Worm (Caenorhabditis elegans) whole organism, L4 larva: ENCODE results near the gene Y38F2AR.12.
A peak's percentile ranks its signal among the peaks of the same experiment; 100 is the strongest.

Experiments
- D1046.2 ChIP-seq: fragments of 200-800 bp; sonication (Bioruptor generic); IDR thresholded peaks from 2 replicates; pipeline ENCODE4 v1.3.6; 2022; ENCODE audit warnings: missing genetic modification characterization, missing compliant biosample characterization
- R02D3.7 ChIP-seq: fragments of 150-350 bp; sonication (generic microtip); optimal IDR thresholded peaks from 3 replicates; lab custom pipeline; 2014; ENCODE audit warnings: missing biosample characterization, missing genetic modification characterization
- Y105C5A.15 ChIP-seq: fragments of 200-800 bp; sonication (Bioruptor generic); IDR thresholded peaks from 2 replicates; pipeline ENCODE4 v1.3.6; 2022; ENCODE audit warnings: missing genetic modification characterization, missing compliant biosample characterization
- Y48G9A.11 ChIP-seq: fragments of 200-800 bp; sonication (Bioruptor generic); IDR thresholded peaks from 2 replicates; pipeline ENCODE4 v1.3.6; 2022; ENCODE audit warnings: missing genetic modification reagents, missing genetic modification characterization, missing compliant biosample characterization
- ZK337.2 ChIP-seq: fragments of 200-800 bp; sonication (Bioruptor generic); IDR thresholded peaks from 2 replicates; pipeline ENCODE4 v1.3.6; 2022; ENCODE audit warnings: missing genetic modification reagents, missing genetic modification characterization, missing compliant biosample characterization
- ZK546.5 ChIP-seq, 2 experiments: sonication (generic microtip); optimal IDR thresholded peaks; 2 replicates each; lab custom pipeline; 2017; ENCODE audit warnings: missing biosample characterization in 2 of 2, missing genetic modification characterization in 2 of 2
- aly-2 ChIP-seq: sonication (generic microtip); optimal IDR thresholded peaks from 2 replicates; lab custom pipeline; 2018; ENCODE audit warnings: missing biosample characterization, missing genetic modification characterization
- ama-1 ChIP-seq: fragments of 150-350 bp; optimal IDR thresholded peaks from 2 replicates; lab custom pipeline; 2014; ENCODE audit warnings: inconsistent platforms, mixed read lengths
- ceh-28 ChIP-seq: fragments of 150-350 bp; optimal IDR thresholded peaks from 2 replicates; lab custom pipeline; 2014; ENCODE audit warnings: missing biosample characterization, missing genetic modification reagents, missing genetic modification characterization
- ceh-44 ChIP-seq: fragments of 200-800 bp; sonication (Bioruptor generic); IDR thresholded peaks from 2 replicates; pipeline ENCODE4 v1.3.6; 2022; ENCODE audit warnings: missing genetic modification reagents, missing genetic modification characterization, missing compliant biosample characterization
- ceh-62 ChIP-seq: sonication (generic microtip); optimal IDR thresholded peaks from 2 replicates; lab custom pipeline; 2017; ENCODE audit warnings: missing biosample characterization, missing genetic modification characterization
- ceh-82 ChIP-seq: sonication (generic microtip); optimal IDR thresholded peaks from 2 replicates; lab custom pipeline; 2017; ENCODE audit warnings: missing biosample characterization, missing genetic modification characterization
- cey-2 ChIP-seq: sonication (generic microtip); optimal IDR thresholded peaks from 3 replicates; lab custom pipeline; 2017; ENCODE audit warnings: missing genetic modification characterization, mild to moderate bottlenecking, missing compliant biosample characterization, antibody characterized with exemption, borderline replicate concordance; ENCODE audit not compliant: insufficient read depth
- daf-12 ChIP-seq: fragments of 150-350 bp; optimal IDR thresholded peaks from 2 replicates; lab custom pipeline; 2014; ENCODE audit warnings: missing biosample characterization, missing genetic modification reagents, missing genetic modification characterization
- daf-16 ChIP-seq, 3 experiments: sonication (generic microtip); optimal IDR thresholded peaks; 2 replicates each; lab custom pipeline; 2016 to 2017; ENCODE audit warnings: missing genetic modification characterization in 3 of 3, missing genetic modification reagents in 3 of 3, mild to moderate bottlenecking in 2 of 3, missing compliant biosample characterization in 2 of 3, missing biosample characterization in 1 of 3, moderate library complexity in 1 of 3
- daf-19 ChIP-seq: fragments of 200-800 bp; sonication (Bioruptor generic); conservative IDR thresholded peaks from 2 replicates; pipeline ENCODE4 v1.3.6; 2022; ENCODE audit warnings: missing genetic modification characterization, missing compliant biosample characterization
- dmd-6 ChIP-seq: fragments of 200-800 bp; sonication (Bioruptor generic); IDR thresholded peaks from 2 replicates; pipeline ENCODE4 v1.3.6; 2022; ENCODE audit warnings: missing genetic modification reagents, missing genetic modification characterization, missing compliant biosample characterization
- dmd-8 ChIP-seq: fragments of 200-800 bp; sonication (Bioruptor generic); IDR thresholded peaks from 2 replicates; pipeline ENCODE4 v1.3.6; 2022; ENCODE audit warnings: missing genetic modification characterization, missing compliant biosample characterization
- dmd-9 ChIP-seq: fragments of 200-800 bp; sonication (Bioruptor generic); IDR thresholded peaks from 2 replicates; pipeline ENCODE4 v1.3.6; 2022; ENCODE audit warnings: missing genetic modification reagents, missing genetic modification characterization, missing compliant biosample characterization
- dpl-1 ChIP-seq: fragments of 150-350 bp; optimal IDR thresholded peaks from 2 replicates; lab custom pipeline; 2014; ENCODE audit warnings: missing biosample characterization, missing genetic modification reagents, missing genetic modification characterization
- duxl-1 ChIP-seq: sonication (generic microtip); optimal IDR thresholded peaks from 2 replicates; lab custom pipeline; 2016; ENCODE audit warnings: mild to moderate bottlenecking, missing genetic modification characterization, moderate library complexity, missing compliant biosample characterization; ENCODE audit not compliant: poor library complexity
- egl-43 ChIP-seq: fragments of 200-800 bp; sonication (Bioruptor generic); IDR thresholded peaks from 2 replicates; pipeline ENCODE4 v1.3.6; 2022; ENCODE audit warnings: missing genetic modification reagents, missing genetic modification characterization, missing compliant biosample characterization
- fos-1 ChIP-seq: fragments of 150-350 bp; optimal IDR thresholded peaks from 2 replicates; lab custom pipeline; 2014; ENCODE audit warnings: missing biosample characterization, missing genetic modification characterization
- hif-1 ChIP-seq, 2 experiments: sonication (generic microtip); optimal IDR thresholded peaks; 2 replicates each; lab custom pipeline; 2016 to 2017; ENCODE audit warnings: missing compliant biosample characterization in 2 of 2, missing genetic modification characterization in 2 of 2, missing genetic modification reagents in 2 of 2, missing genotype in 2 of 2, mild to moderate bottlenecking in 1 of 2
- lim-7 ChIP-seq: fragments of 200-800 bp; sonication (Bioruptor generic); IDR thresholded peaks from 2 replicates; pipeline ENCODE4 v1.3.6; 2022; ENCODE audit warnings: missing genetic modification characterization, missing compliant biosample characterization
- lin-15B ChIP-seq: fragments of 150-350 bp; sonication (generic microtip); optimal IDR thresholded peaks from 3 replicates; lab custom pipeline; 2014; ENCODE audit warnings: missing biosample characterization, missing genetic modification characterization
- lin-29 ChIP-seq: fragments of 200-800 bp; sonication (Bioruptor generic); IDR thresholded peaks from 2 replicates; pipeline ENCODE4 v1.3.6; 2022; ENCODE audit warnings: missing genetic modification reagents, missing genetic modification characterization, missing compliant biosample characterization
- lin-38 ChIP-seq: fragments of 200-800 bp; sonication (Bioruptor generic); IDR thresholded peaks from 2 replicates; pipeline ENCODE4 v1.3.6; 2022; ENCODE audit warnings: missing genetic modification reagents, missing genetic modification characterization, missing compliant biosample characterization
- lin-39 ChIP-seq: fragments of 150-350 bp; optimal IDR thresholded peaks from 2 replicates; lab custom pipeline; 2014; ENCODE audit warnings: missing biosample characterization, missing genetic modification reagents, missing genetic modification characterization
- madf-5 ChIP-seq, 2 experiments: fragments of 200-800 bp; sonication (Bioruptor generic); IDR thresholded peaks; 2 replicates each; pipeline ENCODE4 v1.3.6; 2022; ENCODE audit warnings: missing compliant biosample characterization in 2 of 2, missing genetic modification characterization in 2 of 2
- mdl-1 ChIP-seq, 2 experiments: fragments of 150-350 bp in 1 of 2; sonication (generic microtip) in 1 of 2; optimal IDR thresholded peaks; 2 replicates each; lab custom pipeline; 2014 to 2017; ENCODE audit warnings: missing biosample characterization in 2 of 2, missing genetic modification characterization in 2 of 2
- mep-1 ChIP-seq: fragments of 150-350 bp; sonication (generic microtip); optimal IDR thresholded peaks from 3 replicates; lab custom pipeline; 2014; ENCODE audit warnings: missing biosample characterization, missing genetic modification characterization
- mxl-2 ChIP-seq: fragments of 200-800 bp; sonication (Bioruptor generic); conservative IDR thresholded peaks from 2 replicates; pipeline ENCODE4 v1.3.6; 2022; ENCODE audit warnings: missing genetic modification reagents, missing genetic modification characterization, missing compliant biosample characterization
- mxl-3 ChIP-seq: fragments of 200-800 bp; sonication (Bioruptor generic); optimal IDR thresholded peaks from 2 replicates; lab custom pipeline; 2018; ENCODE audit warnings: mild to moderate bottlenecking, missing genetic modification characterization, missing compliant biosample characterization
- nhr-11 ChIP-seq: fragments of 150-350 bp; optimal IDR thresholded peaks from 2 replicates; lab custom pipeline; 2014; ENCODE audit warnings: missing biosample characterization, missing genetic modification characterization
- nhr-237 ChIP-seq: sonication (generic microtip); optimal IDR thresholded peaks from 2 replicates; lab custom pipeline; 2017; ENCODE audit warnings: missing biosample characterization, missing genetic modification characterization
- nhr-42 ChIP-seq: fragments of 200-800 bp; sonication (Bioruptor generic); IDR thresholded peaks from 2 replicates; pipeline ENCODE4 v1.3.6; 2022; ENCODE audit warnings: missing genetic modification characterization, missing compliant biosample characterization
- nhr-48 ChIP-seq: sonication (generic microtip); optimal IDR thresholded peaks from 2 replicates; lab custom pipeline; 2016; ENCODE audit warnings: mild to moderate bottlenecking, missing genetic modification characterization, missing compliant biosample characterization
- nhr-6 ChIP-seq: fragments of 150-350 bp; optimal IDR thresholded peaks from 2 replicates; lab custom pipeline; 2014; ENCODE audit warnings: missing biosample characterization, missing genetic modification characterization
- pha-4 ChIP-seq, 2 experiments: fragments of 150-350 bp in 1 of 2; fragments of 200-800 bp in 1 of 2; sonication (Bioruptor generic) in 1 of 2; IDR thresholded peaks in 1 of 2; optimal IDR thresholded peaks in 1 of 2; 2 replicates each; pipeline versions ENCODE4 v1.3.6 to Lab custom; 2014 to 2022; ENCODE audit warnings: missing genetic modification characterization in 2 of 2, missing genetic modification reagents in 2 of 2, missing biosample characterization in 1 of 2, missing compliant biosample characterization in 1 of 2
- php-3 ChIP-seq: fragments of 200-800 bp; sonication (Bioruptor generic); IDR thresholded peaks from 2 replicates; pipeline ENCODE4 v1.3.6; 2022; ENCODE audit warnings: missing genetic modification reagents, missing genetic modification characterization, missing compliant biosample characterization
- pqm-1 ChIP-seq: sonication (generic microtip); optimal IDR thresholded peaks from 2 replicates; lab custom pipeline; 2017; ENCODE audit warnings: missing biosample characterization, missing genetic modification characterization
- snpc-1.2 ChIP-seq: fragments of 200-800 bp; sonication (Bioruptor generic); IDR thresholded peaks from 2 replicates; pipeline ENCODE4 v1.3.6; 2022; ENCODE audit warnings: missing genetic modification reagents, missing genetic modification characterization, missing compliant biosample characterization
- snpc-4 ChIP-seq: fragments of 150-350 bp; optimal IDR thresholded peaks from 2 replicates; lab custom pipeline; 2014; ENCODE audit warnings: missing biosample characterization, missing genetic modification characterization
- spr-1 ChIP-seq: sonication (generic microtip); optimal IDR thresholded peaks from 2 replicates; lab custom pipeline; 2016; ENCODE audit warnings: mild to moderate bottlenecking, missing genetic modification characterization, missing compliant biosample characterization
- spr-3 ChIP-seq: fragments of 200-800 bp; sonication (Bioruptor generic); optimal IDR thresholded peaks from 2 replicates; lab custom pipeline; 2018; ENCODE audit warnings: mild to moderate bottlenecking, missing genetic modification characterization, missing compliant biosample characterization
- tra-1 ChIP-seq: fragments of 200-800 bp; sonication (Bioruptor generic); IDR thresholded peaks from 2 replicates; pipeline ENCODE4 v1.3.6; 2022; ENCODE audit warnings: missing genetic modification reagents, missing genetic modification characterization, missing compliant biosample characterization
- vab-7 ChIP-seq: fragments of 200-800 bp; sonication (Bioruptor generic); IDR thresholded peaks from 2 replicates; pipeline ENCODE4 v1.3.6; 2022; ENCODE audit warnings: missing genetic modification reagents, missing genetic modification characterization, missing compliant biosample characterization
- zfp-3 ChIP-seq: fragments of 200-800 bp; sonication (Bioruptor generic); conservative IDR thresholded peaks from 2 replicates; pipeline ENCODE4 v1.3.6; 2022; ENCODE audit warnings: missing genetic modification reagents, missing genetic modification characterization, missing compliant biosample characterization
- ztf-11 ChIP-seq: fragments of 150-350 bp; optimal IDR thresholded peaks from 2 replicates; lab custom pipeline; 2014; ENCODE audit warnings: missing biosample characterization, missing genetic modification characterization

Y38F2AR.12 gene

ce11 chrIV:2408437-2408836 lies 3.8 kb downstream of the Y38F2AR.12 start (continued):
- TF ChIP-seq ceh-28 (tag; lab: Kevin White, UChicago) (no peak), nhr-11 (tag; lab: Kevin White, UChicago) (peak; percentile 66), vab-7 (GFP tag; lab: Robert Waterston, UW) (peak; percentile 86), dmd-6 (GFP tag; lab: Robert Waterston, UW) (peak; percentile 81), pqm-1 (tag; lab: Kevin White, UChicago) (no peak), spr-1 (tag; lab: Kevin White, UChicago) (peak; percentile 79), tra-1 (GFP tag; lab: Robert Waterston, UW) (peak; percentile 81), ZK546.5 (tag; optimal IDR thresholded peaks at IDR 0.05; lab: Kevin White, UChicago) (peak in 1 of 2 experiments; percentile 4), spr-3 (GFP tag; lab: Kevin White, UChicago) (peak; percentile 89), R02D3.7 (no peak), snpc-1.2 (peak; percentile 86), nhr-6 (tag; lab: Kevin White, UChicago) (peak; percentile 75), lin-29 (GFP tag; lab: Robert Waterston, UW) (peak; percentile 60; the same call in 1 of the 2 replicates), dmd-8 (GFP tag; lab: Robert Waterston, UW) (peak; percentile 86; the same call in 1 of the 2 replicates), hif-1 (tag; optimal IDR thresholded peaks at IDR 0.05; lab: Kevin White, UChicago) (peak in 1 of 2 experiments; percentile 69), mdl-1 (tag; optimal IDR thresholded peaks at IDR 0.05; lab: Kevin White, UChicago) (peak in 1 of 2 experiments; percentile 29), mxl-2 (0 out of 2 replicates have a peak, but pooled peaks have one; percentile 29), cey-2 (no peak), lin-38 (peak; percentile 89), nhr-42 (GFP tag; lab: Robert Waterston, UW) (peak; percentile 79; the same call in 1 of the 2 replicates), nhr-48 (peak; percentile 74), lim-7 (GFP tag; lab: Robert Waterston, UW) (peak; percentile 79), madf-5 (GFP tag; IDR thresholded peaks at IDR 0.05; lab: Robert Waterston, UW) (peak in 1 of 2 experiments; percentile 86; a peak in 2 of 4 replicates), zfp-3 (GFP tag; lab: Robert Waterston, UW) (peak; percentile 79), D1046.2 (peak; percentile 81; the same call in 1 of the 2 replicates), mxl-3 (GFP tag; lab: Kevin White, UChicago) (peak; percentile 70), duxl-1 (tag; lab: Kevin White, UChicago) (peak; percentile 56), egl-43 (peak; percentile 95), dpl-1 (peak; percentile 52), ceh-62 (tag; lab: Kevin White, UChicago) (no peak), mep-1 (tag; lab: Kevin White, UChicago) (peak; percentile 93), pha-4 (GFP tag; IDR thresholded peaks at IDR 0.05; lab: Robert Waterston, UW) (peak; percentile 82), pha-4 (tag; optimal IDR thresholded peaks at IDR 0.05; lab: Kevin White, UChicago) (no peak), snpc-4 (no peak), ceh-44 (GFP tag; lab: Robert Waterston, UW) (peak; percentile 77), Y105C5A.15 (GFP tag; lab: Robert Waterston, UW) (peak; percentile 77), daf-12 (tag; lab: Kevin White, UChicago) (no peak), nhr-237 (tag; lab: Kevin White, UChicago) (no peak), aly-2 (tag; lab: Kevin White, UChicago) (no peak), daf-19 (GFP tag; lab: Robert Waterston, UW) (no peak), lin-15B (tag; lab: Kevin White, UChicago) (no peak), daf-16 (GFP tag; optimal IDR thresholded peaks at IDR 0.05; lab: Kevin White, UChicago) (peak; percentile 75 to 81), daf-16 (tag; optimal IDR thresholded peaks at IDR 0.05; lab: Kevin White, UChicago) (peak; percentile 69), ZK337.2 (GFP tag; lab: Robert Waterston, UW) (peak; percentile 71; the same call in 1 of the 2 replicates), lin-39 (tag; lab: Kevin White, UChicago) (no peak), php-3 (GFP tag; lab: Robert Waterston, UW) (peak; percentile 66; the same call in 1 of the 2 replicates), ama-1 (lab: Kevin White, UChicago) (peak; percentile 51), Y48G9A.11 (GFP tag; lab: Robert Waterston, UW) (peak; percentile 85), ztf-11 (no peak), fos-1 (tag; lab: Kevin White, UChicago) (no peak), ceh-82 (tag; lab: Kevin White, UChicago) (no peak), dmd-9 (peak; percentile 61; the same call in 1 of the 2 replicates)
